Worm (Caenorhabditis elegans): ENCODE measurements around the gene C05G5.1.
A peak's percentile ranks its signal among the peaks of the same experiment; 100 is the strongest.

The C05G5.1 gene

ce11 chrX:14701490-14701889 is 38.4 kb downstream of the C05G5.1 start, which contains the start of gene F40E10.5:
TSS of gene F40E10.5 (plus strand) at chrX:14701790.
- no peak for TF ChIP-seq lin-32 (GFP tag; optimal IDR thresholded peaks at IDR 0.05)
- no peak for TF ChIP-seq nhr-237 (tag; optimal IDR thresholded peaks at IDR 0.05)
- TF ChIP-seq nhr-2 (tag; optimal IDR thresholded peaks at IDR 0.05), result peak; percentile 39
- no peak for TF ChIP-seq mep-1 (tag; optimal IDR thresholded peaks at IDR 0.05)

ce11 chrX:14699866-14700265 is 40.1 kb downstream of the C05G5.1 start, which contains the start of gene hch-1:
TSS of gene hch-1 (minus strand) at chrX:14699977.
- TF ChIP-seq elt-1 (tag; optimal IDR thresholded peaks at IDR 0.05; ENCODE audit: borderline replicate concordance, insufficient read depth) (peak; percentile 92), nhr-2 (tag; optimal IDR thresholded peaks at IDR 0.05) (peak; percentile 32), nhr-76 (tag; optimal IDR thresholded peaks at IDR 0.05) (no peak), ham-2 (GFP tag; optimal IDR thresholded peaks at IDR 0.05) (no peak), cnd-1 (tag; optimal IDR thresholded peaks at IDR 0.05) (no peak)

DNA sequence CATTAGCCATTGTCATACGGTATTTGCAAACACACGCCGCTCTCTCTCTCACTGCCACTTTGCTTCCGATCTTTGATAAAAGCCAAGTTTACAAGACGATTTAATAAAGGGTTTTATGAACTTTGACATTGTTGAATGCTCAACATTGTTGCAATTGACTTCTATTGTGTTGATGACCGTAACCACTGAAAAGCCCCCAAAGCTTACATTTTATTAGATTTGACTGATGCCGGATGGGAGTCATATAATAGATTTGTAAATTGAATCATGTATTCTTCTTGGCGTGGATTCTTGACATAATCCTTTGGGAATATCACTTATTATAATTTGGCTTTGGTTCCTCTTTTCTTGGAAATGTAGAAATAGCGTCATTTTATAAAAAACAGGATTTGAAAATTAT is 44.0 kb downstream of the C05G5.1 start:
- TF ChIP-seq ces-1 (GFP tag; optimal IDR thresholded peaks at IDR 0.05), result peak; percentile 94
- no peak for TF ChIP-seq nhr-237 (tag; optimal IDR thresholded peaks at IDR 0.05)
- no peak for TF ChIP-seq mls-2 (tag; optimal IDR thresholded peaks at IDR 0.05)

DNA sequence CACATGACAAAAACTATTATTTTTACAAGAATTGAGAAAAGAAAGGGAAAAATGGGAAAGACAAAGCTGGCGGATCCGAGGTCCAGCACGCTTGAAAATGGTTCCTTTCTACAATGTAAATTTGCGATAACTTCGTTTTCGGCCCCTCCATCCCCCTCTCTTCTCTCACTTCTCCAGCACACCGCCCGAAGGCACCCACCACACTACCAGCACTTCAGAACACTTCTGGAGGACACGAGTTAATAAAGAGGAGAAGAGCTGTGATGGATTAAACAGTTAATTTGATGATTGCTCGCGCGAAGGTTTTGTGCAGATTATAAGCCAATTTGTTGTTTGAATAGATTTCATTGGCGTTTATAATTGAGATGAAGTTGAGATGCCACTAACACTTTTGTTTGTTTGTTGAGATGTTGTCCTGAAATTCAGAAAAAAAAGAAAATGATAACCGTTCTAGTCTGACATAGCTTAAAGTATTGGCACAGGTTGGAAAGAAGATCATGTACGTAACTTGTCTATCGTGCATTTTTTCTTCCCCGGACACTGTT is 45.2 kb downstream of the C05G5.1 start:
- TF ChIP-seq lsy-2 (tag; optimal IDR thresholded peaks at IDR 0.05) (no peak), lin-32 (GFP tag; optimal IDR thresholded peaks at IDR 0.05) (no peak), ces-1 (GFP tag; optimal IDR thresholded peaks at IDR 0.05) (peak; percentile 97)

ce11 chrX:14692905-14693304 is 47.0 kb downstream of the C05G5.1 start, which contains the start of gene sox-3:
TSS of gene sox-3 (minus strand) at chrX:14693005.
- TF ChIP-seq ces-1 (GFP tag; optimal IDR thresholded peaks at IDR 0.05), result peak; percentile 3
- TF ChIP-seq ceh-39 (tag; optimal IDR thresholded peaks at IDR 0.05), result no peak
- no peak for TF ChIP-seq flh-1 (GFP tag; optimal IDR thresholded peaks at IDR 0.05)
- no peak for TF ChIP-seq bed-3 (GFP tag; optimal IDR thresholded peaks at IDR 0.05)
